Worm (Caenorhabditis elegans) whole organism, young adult: ENCODE data around the gene C32D5.11.

ENCODE experiments used
- B0336.3 ChIP-seq: fragments of 200-800 bp; sonication (Bioruptor generic); IDR thresholded peaks from 2 replicates; pipeline ENCODE4 v1.3.6; 2022; ENCODE audit warnings: missing genetic modification characterization, missing compliant biosample characterization
- D2030.7 ChIP-seq: fragments of 200-800 bp; sonication (Bioruptor generic); IDR thresholded peaks from 2 replicates; pipeline ENCODE4 v1.3.6; 2022; ENCODE audit warnings: missing genetic modification reagents, missing genetic modification characterization, missing compliant biosample characterization
- F10E7.11 ChIP-seq: sonication (generic microtip); optimal IDR thresholded peaks from 2 replicates; lab custom pipeline; 2017; ENCODE audit warnings: mild to moderate bottlenecking, missing genetic modification characterization, moderate library complexity, missing compliant biosample characterization
- F22D6.2 ChIP-seq: sonication (generic microtip); optimal IDR thresholded peaks from 2 replicates; lab custom pipeline; 2016; ENCODE audit warnings: mild to moderate bottlenecking, missing genetic modification characterization, missing compliant biosample characterization
- F49E8.2 ChIP-seq: sonication (generic microtip); optimal IDR thresholded peaks from 3 replicates; lab custom pipeline; 2017; ENCODE audit warnings: missing genetic modification characterization, mild to moderate bottlenecking, missing compliant biosample characterization, antibody characterized with exemption, moderate library complexity; ENCODE audit not compliant: insufficient read depth
- Y56A3A.18 ChIP-seq: fragments of 200-800 bp; sonication (Bioruptor generic); IDR thresholded peaks from 2 replicates; pipeline ENCODE4 v1.3.6; 2022; ENCODE audit warnings: missing genetic modification reagents, missing genetic modification characterization, missing compliant biosample characterization
- Y67H2A.10 ChIP-seq: fragments of 200-800 bp; sonication (Bioruptor generic); conservative IDR thresholded peaks from 2 replicates; pipeline ENCODE4 v1.3.6; 2022; ENCODE audit warnings: missing genetic modification reagents, missing genetic modification characterization, missing compliant biosample characterization
- Y79H2A.3 ChIP-seq: fragments of 200-800 bp; sonication (Bioruptor generic); conservative IDR thresholded peaks from 2 replicates; pipeline ENCODE4 v1.3.6; 2022; ENCODE audit warnings: missing genetic modification reagents, missing genetic modification characterization, missing compliant biosample characterization
- ama-1 ChIP-seq, 3 experiments: fragments of 150-350 bp in 1 of 3; sonication (generic microtip) in 2 of 3; optimal IDR thresholded peaks; 2 replicates each; lab custom pipeline; 2014 to 2018; ENCODE audit warnings: missing biosample characterization in 2 of 3, missing genetic modification characterization in 2 of 3, missing genetic modification reagents in 2 of 3
- aptf-2 ChIP-seq: fragments of 200-800 bp; sonication (Bioruptor generic); conservative IDR thresholded peaks from 2 replicates; pipeline ENCODE4 v1.3.6; 2022; ENCODE audit warnings: missing genetic modification reagents, missing genetic modification characterization, missing compliant biosample characterization
- aptf-3 ChIP-seq: fragments of 200-800 bp; sonication (Bioruptor generic); IDR thresholded peaks from 2 replicates; pipeline ENCODE4 v1.3.6; 2022; ENCODE audit warnings: missing genetic modification characterization, missing compliant biosample characterization
- attf-3 ChIP-seq: fragments of 200-800 bp; sonication (Bioruptor generic); conservative IDR thresholded peaks from 2 replicates; pipeline ENCODE4 v1.3.6; 2022; ENCODE audit warnings: missing genetic modification reagents, missing genetic modification characterization, missing compliant biosample characterization
- attf-5 ChIP-seq: fragments of 200-800 bp; sonication (Bioruptor generic); optimal IDR thresholded peaks from 2 replicates; lab custom pipeline; 2018; ENCODE audit warnings: mild to moderate bottlenecking, missing genetic modification characterization, missing compliant biosample characterization
- bed-1 ChIP-seq: fragments of 200-800 bp; sonication (Bioruptor generic); IDR thresholded peaks from 2 replicates; pipeline ENCODE4 v1.3.6; 2022; ENCODE audit warnings: missing genetic modification reagents, missing genetic modification characterization, missing compliant biosample characterization
- ceh-40 ChIP-seq: fragments of 200-800 bp; sonication (Bioruptor generic); IDR thresholded peaks from 2 replicates; pipeline ENCODE4 v1.3.6; 2022; ENCODE audit warnings: missing genetic modification characterization, missing compliant biosample characterization
- ceh-58 ChIP-seq: fragments of 200-800 bp; sonication (Bioruptor generic); IDR thresholded peaks from 2 replicates; pipeline ENCODE4 v1.3.6; 2022; ENCODE audit warnings: missing genetic modification characterization, missing compliant biosample characterization
- die-1 ChIP-seq: sonication (generic microtip); optimal IDR thresholded peaks from 2 replicates; lab custom pipeline; 2016; ENCODE audit warnings: missing genotype, mild to moderate bottlenecking, missing genetic modification characterization, missing compliant biosample characterization
- dpff-1 ChIP-seq: sonication (generic microtip); optimal IDR thresholded peaks from 2 replicates; lab custom pipeline; 2017; ENCODE audit warnings: mild to moderate bottlenecking, missing genetic modification characterization, missing compliant biosample characterization
- egl-44 ChIP-seq: fragments of 200-800 bp; sonication (Bioruptor generic); IDR thresholded peaks from 2 replicates; pipeline ENCODE4 v1.3.6; 2022; ENCODE audit warnings: missing genetic modification reagents, missing genetic modification characterization, missing compliant biosample characterization
- ekl-4 ChIP-seq: fragments of 200-800 bp; sonication (Bioruptor generic); IDR thresholded peaks from 2 replicates; pipeline ENCODE4 v1.3.6; 2022; ENCODE audit warnings: missing genetic modification reagents, missing genetic modification characterization, missing compliant biosample characterization
- fkh-3 ChIP-seq: sonication (generic microtip); optimal IDR thresholded peaks from 2 replicates; lab custom pipeline; 2016; ENCODE audit warnings: mild to moderate bottlenecking, missing genetic modification characterization, missing compliant biosample characterization
- him-1 ChIP-seq: sonication (generic microtip); optimal IDR thresholded peaks from 2 replicates; lab custom pipeline; 2016; ENCODE audit warnings: missing genotype, missing genetic modification reagents, missing genetic modification characterization, missing compliant biosample characterization
- hlh-12 ChIP-seq: sonication (generic microtip); optimal IDR thresholded peaks from 2 replicates; lab custom pipeline; 2016; ENCODE audit warnings: missing genetic modification characterization, missing compliant biosample characterization
- hmg-1.2 ChIP-seq: fragments of 200-800 bp; sonication (Bioruptor generic); IDR thresholded peaks from 2 replicates; pipeline ENCODE4 v1.3.6; 2022; ENCODE audit warnings: missing genetic modification reagents, missing genetic modification characterization, missing compliant biosample characterization
- hsf-1 ChIP-seq: fragments of 200-800 bp; sonication (Bioruptor generic); IDR thresholded peaks from 2 replicates; pipeline ENCODE4 v1.3.6; 2022; ENCODE audit warnings: missing genetic modification reagents, missing genetic modification characterization, missing compliant biosample characterization
- let-526 ChIP-seq: fragments of 200-800 bp; sonication (Bioruptor generic); IDR thresholded peaks from 2 replicates; pipeline ENCODE4 v1.3.6; 2022; ENCODE audit warnings: missing genetic modification reagents, missing genetic modification characterization, missing compliant biosample characterization
- let-607 ChIP-seq, 2 experiments: fragments of 200-800 bp in 1 of 2; sonication (Bioruptor generic) in 1 of 2; sonication (generic microtip) in 1 of 2; optimal IDR thresholded peaks; 2 replicates each; lab custom pipeline; 2016 to 2018; ENCODE audit warnings: mild to moderate bottlenecking in 2 of 2, missing compliant biosample characterization in 2 of 2, missing genetic modification characterization in 2 of 2, moderate library complexity in 2 of 2, missing genotype in 1 of 2
- lsy-27 ChIP-seq: sonication (generic microtip); optimal IDR thresholded peaks from 2 replicates; lab custom pipeline; 2017; ENCODE audit warnings: missing genetic modification characterization, mild to moderate bottlenecking, missing compliant biosample characterization, antibody characterized with exemption, missing genotype, borderline replicate concordance; ENCODE audit not compliant: insufficient read depth
- madf-10 ChIP-seq: sonication (generic microtip); optimal IDR thresholded peaks from 2 replicates; lab custom pipeline; 2016; ENCODE audit warnings: mild to moderate bottlenecking, missing genetic modification characterization, missing compliant biosample characterization
- madf-6 ChIP-seq: fragments of 200-800 bp; sonication (Bioruptor generic); IDR thresholded peaks from 2 replicates; pipeline ENCODE4 v1.3.6; 2022; ENCODE audit warnings: missing genetic modification reagents, missing genetic modification characterization, missing compliant biosample characterization
- madf-8 ChIP-seq: fragments of 200-800 bp; sonication (Bioruptor generic); conservative IDR thresholded peaks from 2 replicates; pipeline ENCODE4 v1.3.6; 2022; ENCODE audit warnings: missing genetic modification reagents, missing genetic modification characterization, missing compliant biosample characterization
- mel-28 ChIP-seq: sonication (generic microtip); optimal IDR thresholded peaks from 2 replicates; lab custom pipeline; 2016; ENCODE audit warnings: borderline replicate concordance, mild to moderate bottlenecking, missing genetic modification characterization, missing compliant biosample characterization
- nfyb-1 ChIP-seq: fragments of 200-800 bp; sonication (Bioruptor generic); IDR thresholded peaks from 2 replicates; pipeline ENCODE4 v1.3.6; 2022; ENCODE audit warnings: missing genetic modification reagents, missing genetic modification characterization, missing compliant biosample characterization
- nhr-120 ChIP-seq: fragments of 200-800 bp; sonication (Bioruptor generic); IDR thresholded peaks from 2 replicates; pipeline ENCODE4 v1.3.6; 2022; ENCODE audit warnings: missing genetic modification characterization, missing compliant biosample characterization
- nhr-80 ChIP-seq: sonication (generic microtip); optimal IDR thresholded peaks from 2 replicates; lab custom pipeline; 2016; ENCODE audit warnings: missing genetic modification characterization, missing compliant biosample characterization
- rcor-1 ChIP-seq: fragments of 200-800 bp; sonication (Bioruptor generic); IDR thresholded peaks from 2 replicates; pipeline ENCODE4 v1.3.6; 2022; ENCODE audit warnings: missing genetic modification reagents, missing genetic modification characterization, missing compliant biosample characterization
- rec-8 ChIP-seq, 2 experiments: sonication (generic microtip); optimal IDR thresholded peaks; 2 replicates each; lab custom pipeline; 2016; ENCODE audit warnings: mild to moderate bottlenecking in 2 of 2, missing genetic modification characterization in 2 of 2, missing genetic modification reagents in 2 of 2, missing genotype in 2 of 2, missing biosample characterization in 1 of 2, missing compliant biosample characterization in 1 of 2, moderate library complexity in 1 of 2
- repo-1 ChIP-seq: sonication (generic microtip); optimal IDR thresholded peaks from 2 replicates; lab custom pipeline; 2017; ENCODE audit warnings: mild to moderate bottlenecking, missing genetic modification characterization, missing compliant biosample characterization
- rpc-1 ChIP-seq, 2 experiments: fragments of 150-350 bp in 1 of 2; sonication (generic microtip) in 1 of 2; optimal IDR thresholded peaks; 2 replicates each; lab custom pipeline; 2014 to 2018; ENCODE audit warnings: missing biosample characterization in 1 of 2, missing genetic modification characterization in 1 of 2, missing genetic modification reagents in 1 of 2, missing genotype in 1 of 2
- snpc-1.3 ChIP-seq: sonication (generic microtip); optimal IDR thresholded peaks from 2 replicates; lab custom pipeline; 2017; ENCODE audit warnings: missing genetic modification characterization, mild to moderate bottlenecking, missing compliant biosample characterization, antibody characterized with exemption, moderate library complexity, missing genotype, missing genetic modification reagents; ENCODE audit not compliant: insufficient read depth
- somi-1 ChIP-seq: fragments of 200-800 bp; sonication (Bioruptor generic); optimal IDR thresholded peaks from 2 replicates; lab custom pipeline; 2018; ENCODE audit warnings: mild to moderate bottlenecking, missing genetic modification characterization, missing compliant biosample characterization
- tbx-9 ChIP-seq: sonication (generic microtip); optimal IDR thresholded peaks from 2 replicates; lab custom pipeline; 2016; ENCODE audit warnings: borderline replicate concordance, missing genetic modification characterization, inconsistent platforms, missing compliant biosample characterization
- zfh-2 ChIP-seq: fragments of 200-800 bp; sonication (Bioruptor generic); conservative IDR thresholded peaks from 2 replicates; pipeline ENCODE4 v1.3.6; 2022; ENCODE audit warnings: missing genetic modification reagents, missing genetic modification characterization, missing compliant biosample characterization

C32D5.11 gene

ce11 chrII:6401649-6402048 is 46.4 kb upstream of the C32D5.11 start, which contains the start of gene btb-2:
btb-2 (plus strand) TSS chrII:6401949.
- no peak for TF ChIP-seq nhr-80
- no peak for TF ChIP-seq nfyb-1 (GFP tag; lab: Robert Waterston, UW)
- TF ChIP-seq ceh-40 = no peak
- TF ChIP-seq attf-3 (GFP tag; lab: Robert Waterston, UW) = no peak
- TF ChIP-seq aptf-2 (GFP tag; lab: Robert Waterston, UW) = no peak
- TF ChIP-seq snpc-1.3 (tag; lab: Kevin White, UChicago) = no peak
- no peak for TF ChIP-seq hsf-1 (GFP tag; lab: Robert Waterston, UW)
- no peak for TF ChIP-seq madf-8 (GFP tag; lab: Robert Waterston, UW)
- no peak for TF ChIP-seq Y56A3A.18
- no peak for TF ChIP-seq mel-28 (tag; lab: Kevin White, UChicago)
- no peak for TF ChIP-seq rpc-1 (optimal IDR thresholded peaks at IDR 0.05; lab: Kevin White, UChicago)
- TF ChIP-seq rpc-1 (tag; optimal IDR thresholded peaks at IDR 0.05; lab: Kevin White, UChicago) = no peak
- no peak for TF ChIP-seq attf-5 (GFP tag; lab: Kevin White, UChicago)
- TF ChIP-seq ekl-4 (GFP tag; lab: Robert Waterston, UW) = no peak
- TF ChIP-seq Y79H2A.3 (GFP tag; lab: Robert Waterston, UW) = no peak
- no peak for TF ChIP-seq ama-1 (optimal IDR thresholded peaks at IDR 0.05; lab: Kevin White, UChicago)
- TF ChIP-seq ama-1 (GFP tag; optimal IDR thresholded peaks at IDR 0.05; lab: Kevin White, UChicago) = no peak
- TF ChIP-seq nhr-120 (GFP tag; lab: Robert Waterston, UW) = no peak
- TF ChIP-seq F10E7.11 (tag; lab: Kevin White, UChicago) = no peak
- no peak for TF ChIP-seq D2030.7 (GFP tag; lab: Robert Waterston, UW)

ce11 chrII:6398406-6398805 is 43.2 kb upstream of the C32D5.11 start, which contains the start of gene zig-10:
zig-10 (plus strand) TSS chrII:6398706.
- no peak for TF ChIP-seq repo-1 (tag; lab: Kevin White, UChicago)
- TF ChIP-seq somi-1 (GFP tag; lab: Kevin White, UChicago) = no peak
- no peak for TF ChIP-seq nfyb-1 (GFP tag; lab: Robert Waterston, UW)
- no peak for TF ChIP-seq rpc-1 (optimal IDR thresholded peaks at IDR 0.05; lab: Kevin White, UChicago)
- TF ChIP-seq rpc-1 (tag; optimal IDR thresholded peaks at IDR 0.05; lab: Kevin White, UChicago) = no peak
- no peak for TF ChIP-seq let-526 (GFP tag; lab: Robert Waterston, UW)
- no peak for TF ChIP-seq aptf-3 (GFP tag; lab: Robert Waterston, UW)
- TF ChIP-seq rec-8 (tag; optimal IDR thresholded peaks at IDR 0.05; lab: Kevin White, UChicago) = no peak
- no peak for TF ChIP-seq zfh-2
- no peak for TF ChIP-seq rcor-1
- TF ChIP-seq madf-10 (tag; lab: Kevin White, UChicago) = no peak
- no peak for TF ChIP-seq B0336.3 (GFP tag; lab: Robert Waterston, UW)
- TF ChIP-seq egl-44 (GFP tag; lab: Robert Waterston, UW) = no peak

ce11 chrII:6394037-6394436 is 38.8 kb upstream of the C32D5.11 start:
- TF ChIP-seq ceh-58 (GFP tag; lab: Robert Waterston, UW) = no peak
- TF ChIP-seq, all 124 proteins: peak for 0

ce11 chrII:6391195-6391594 is 35.9 kb upstream of the C32D5.11 start, which contains the start of gene F58F12.3:
F58F12.3 (minus strand) TSS chrII:6391295.
- no peak for TF ChIP-seq let-607 (tag; optimal IDR thresholded peaks at IDR 0.05; lab: Kevin White, UChicago)
- no peak for TF ChIP-seq hlh-12 (tag; lab: Kevin White, UChicago)
- no peak for TF ChIP-seq Y67H2A.10 (GFP tag; lab: Robert Waterston, UW)
- TF ChIP-seq die-1 = no peak
- TF ChIP-seq him-1 (tag; lab: Kevin White, UChicago) = no peak
- TF ChIP-seq fkh-3 (tag; lab: Kevin White, UChicago) = no peak
- no peak for TF ChIP-seq tbx-9 (tag; lab: Kevin White, UChicago)
- TF ChIP-seq F22D6.2 (tag; lab: Kevin White, UChicago) = no peak
- TF ChIP-seq dpff-1 = no peak
- TF ChIP-seq hmg-1.2 (GFP tag; lab: Robert Waterston, UW) = no peak
- TF ChIP-seq egl-44 (GFP tag; lab: Robert Waterston, UW) = no peak
- no peak for TF ChIP-seq mel-28 (tag; lab: Kevin White, UChicago)
- no peak for TF ChIP-seq madf-6 (GFP tag; lab: Robert Waterston, UW)
- no peak for TF ChIP-seq bed-1 (GFP tag; lab: Robert Waterston, UW)
- no peak for TF ChIP-seq lsy-27 (tag; lab: Kevin White, UChicago)
- no peak for TF ChIP-seq F49E8.2 (tag; lab: Kevin White, UChicago)
- TF ChIP-seq nfyb-1 (GFP tag; lab: Robert Waterston, UW) = no peak
